Fruit fly (Drosophila melanogaster) whole organism, wandering third instar larva: ENCODE measurements around the gene CG32248.

Experiments used
- Abd-B ChIP-seq: fragments of >200 bp; optimal IDR thresholded peaks from 2 replicates; lab custom pipeline; 2017; ENCODE audit warnings: missing biosample characterization, missing genetic modification characterization
- CG32264 ChIP-seq: fragments of 200-800 bp; sonication (Bioruptor generic); optimal IDR thresholded peaks from 2 replicates; lab custom pipeline; 2016; ENCODE audit warnings: missing biosample characterization, missing genetic modification characterization
- CG9705 ChIP-seq: fragments of 200-800 bp; sonication (Bioruptor generic); optimal IDR thresholded peaks from 2 replicates; lab custom pipeline; 2018; ENCODE audit warnings: missing biosample characterization, mild to moderate bottlenecking, missing genetic modification characterization
- CrebA ChIP-seq: fragments of 200-800 bp; sonication (Bioruptor generic); optimal IDR thresholded peaks from 2 replicates; lab custom pipeline; 2016; ENCODE audit warnings: missing biosample characterization, mild to moderate bottlenecking, missing genetic modification characterization, borderline replicate concordance
- Dfd ChIP-seq: fragments of >200 bp; optimal IDR thresholded peaks from 2 replicates; lab custom pipeline; 2017; ENCODE audit warnings: missing biosample characterization, missing genetic modification characterization
- Dif ChIP-seq: fragments of 200-275, 200-300 bp; sonication (Bioruptor generic); optimal IDR thresholded peaks from 2 replicates; lab custom pipeline; 2018; ENCODE audit warnings: missing biosample characterization, missing genetic modification characterization; ENCODE audit not compliant: partially characterized antibody
- GATAd ChIP-seq: sonication (Bioruptor generic); optimal IDR thresholded peaks from 2 replicates; lab custom pipeline; 2016; ENCODE audit warnings: missing biosample characterization, missing genetic modification characterization
- HLH106 ChIP-seq: fragments of 200-800 bp; optimal IDR thresholded peaks from 3 replicates; lab custom pipeline; 2019; ENCODE audit warnings: missing biosample characterization, mild to moderate bottlenecking, missing genetic modification characterization, moderate library complexity
- Hnf4 ChIP-seq: fragments of 200-800 bp; sonication (Bioruptor generic); optimal IDR thresholded peaks from 2 replicates; lab custom pipeline; 2016; ENCODE audit warnings: missing biosample characterization, mild to moderate bottlenecking, missing genetic modification characterization
- Hr83 ChIP-seq: fragments of 200-300 bp; sonication (Bioruptor generic); optimal IDR thresholded peaks from 2 replicates; lab custom pipeline; 2016; ENCODE audit warnings: missing biosample characterization, mild to moderate bottlenecking, missing genetic modification characterization, moderate library complexity; ENCODE audit not compliant: poor library complexity, severe bottlenecking
- Jra ChIP-seq: sonication (Bioruptor generic); optimal IDR thresholded peaks from 2 replicates; lab custom pipeline; 2016; ENCODE audit warnings: missing biosample characterization, missing genetic modification characterization
- Mio ChIP-seq: sonication (Bioruptor generic); optimal IDR thresholded peaks from 2 replicates; lab custom pipeline; 2016; ENCODE audit warnings: missing biosample characterization, missing genetic modification characterization
- N ChIP-seq: fragments of >200 bp; optimal IDR thresholded peaks from 2 replicates; lab custom pipeline; 2018; ENCODE audit warnings: missing biosample characterization, missing external identifiers, missing genetic modification characterization
- Rel ChIP-seq, 2 experiments: fragments of 200-800 bp; sonication (Bioruptor generic) in 1 of 2; optimal IDR thresholded peaks; 2 replicates in 1 of 2; 3 replicates in 1 of 2; lab custom pipeline; 2016 to 2019; ENCODE audit warnings: mild to moderate bottlenecking in 2 of 2, missing biosample characterization in 2 of 2, missing genetic modification characterization in 2 of 2, moderate library complexity in 1 of 2
- Vsx2 ChIP-seq: fragments of 200-300, 225-300 bp; sonication (Bioruptor generic); optimal IDR thresholded peaks from 2 replicates; lab custom pipeline; 2018; ENCODE audit warnings: missing biosample characterization, missing genetic modification characterization; ENCODE audit not compliant: partially characterized antibody
- br ChIP-seq: fragments of 200-800 bp; sonication (Bioruptor generic); optimal IDR thresholded peaks from 2 replicates; lab custom pipeline; 2016; ENCODE audit warnings: missing biosample characterization, missing genetic modification characterization
- brk ChIP-seq: fragments of 200-800 bp; sonication (Bioruptor generic); optimal IDR thresholded peaks from 2 replicates; lab custom pipeline; 2016; ENCODE audit warnings: missing biosample characterization, mild to moderate bottlenecking, missing genetic modification characterization
- dmrt93B ChIP-seq: fragments of 200-800 bp; sonication (Bioruptor generic); optimal IDR thresholded peaks from 2 replicates; lab custom pipeline; 2018; ENCODE audit warnings: missing biosample characterization, mild to moderate bottlenecking, missing genetic modification characterization
- dsf ChIP-seq: sonication (Bioruptor generic); optimal IDR thresholded peaks from 2 replicates; lab custom pipeline; 2016; ENCODE audit warnings: missing biosample characterization, missing genetic modification characterization, borderline replicate concordance
- ey ChIP-seq: fragments of 200-800 bp; sonication (Bioruptor generic); optimal IDR thresholded peaks from 2 replicates; lab custom pipeline; 2016; ENCODE audit warnings: missing biosample characterization, missing genetic modification characterization
- foxo ChIP-seq, 2 experiments: fragments of 200-800 bp; sonication (Bioruptor generic); optimal IDR thresholded peaks; 2 replicates in 1 of 2; 3 replicates in 1 of 2; lab custom pipeline; 2016 to 2017; ENCODE audit warnings: missing biosample characterization in 2 of 2, missing genetic modification characterization in 2 of 2
- fru ChIP-seq: fragments of 200-800 bp; sonication (Bioruptor generic); optimal IDR thresholded peaks from 3 replicates; lab custom pipeline; 2016; ENCODE audit warnings: missing biosample characterization, mild to moderate bottlenecking, missing genetic modification characterization
- h ChIP-seq: fragments of 200-800 bp; sonication (Bioruptor generic); optimal IDR thresholded peaks from 3 replicates; lab custom pipeline; 2016; ENCODE audit warnings: missing biosample characterization, mild to moderate bottlenecking, missing genetic modification characterization
- jim ChIP-seq: fragments of 175-275, 200-325 bp; sonication (Bioruptor generic); optimal IDR thresholded peaks from 2 replicates; lab custom pipeline; 2016; ENCODE audit warnings: missing biosample characterization, mild to moderate bottlenecking, missing genetic modification characterization
- pan ChIP-seq: fragments of >200 bp; optimal IDR thresholded peaks from 2 replicates; lab custom pipeline; 2017
- psq ChIP-seq: fragments of 200-800 bp; sonication (Bioruptor generic); optimal IDR thresholded peaks from 3 replicates; lab custom pipeline; 2017; ENCODE audit warnings: missing biosample characterization, mild to moderate bottlenecking, missing genetic modification characterization, moderate library complexity
- rgr ChIP-seq: fragments of 200-800 bp; sonication (Bioruptor generic); optimal IDR thresholded peaks from 3 replicates; lab custom pipeline; 2016; ENCODE audit warnings: missing biosample characterization, mild to moderate bottlenecking, missing genetic modification characterization
- sage ChIP-seq: fragments of 200-800 bp; sonication (Bioruptor generic); optimal IDR thresholded peaks from 2 replicates; lab custom pipeline; 2016; ENCODE audit warnings: missing biosample characterization, mild to moderate bottlenecking, missing genetic modification characterization
- sv ChIP-seq: fragments of 200-800 bp; sonication (Bioruptor generic); optimal IDR thresholded peaks from 3 replicates; lab custom pipeline; 2016; ENCODE audit warnings: missing biosample characterization, missing genetic modification characterization
- tai ChIP-seq: sonication (Bioruptor generic); optimal IDR thresholded peaks from 2 replicates; lab custom pipeline; 2016; ENCODE audit warnings: missing biosample characterization, missing genetic modification characterization
- usp ChIP-seq: fragments of >200 bp; optimal IDR thresholded peaks from 2 replicates; lab custom pipeline; 2017; ENCODE audit warnings: missing biosample characterization, missing genetic modification characterization
- woc ChIP-seq: sonication (Bioruptor generic); optimal IDR thresholded peaks from 2 replicates; lab custom pipeline; 2016; ENCODE audit warnings: missing biosample characterization, mild to moderate bottlenecking, missing genetic modification characterization

CG32248 gene

dm6 chr3L:4447229-4447628 lies 24.3 kb upstream of the CG32248 start:
- TF ChIP-seq dsf, result no peak
- TF ChIP-seq usp (GFP tag; lab: Kevin White, UChicago), result no peak
- TF ChIP-seq Mio (GFP tag; lab: Kevin White, UChicago), result no peak
- TF ChIP-seq foxo (GFP tag; optimal IDR thresholded peaks at IDR 0.05; lab: Kevin White, UChicago), result no peak
- TF ChIP-seq Dfd, result no peak
- no peak for TF ChIP-seq Abd-B (GFP tag; lab: Kevin White, UChicago)
- no peak for TF ChIP-seq tai (GFP tag; lab: Kevin White, UChicago)
- no peak for TF ChIP-seq N (GFP tag; lab: Kevin White, UChicago)
- TF ChIP-seq Vsx2, result no peak
- no peak for TF ChIP-seq CrebA (GFP tag; lab: Kevin White, UChicago)
- no peak for TF ChIP-seq sage (GFP tag; lab: Kevin White, UChicago)
- no peak for TF ChIP-seq brk (GFP tag; lab: Kevin White, UChicago)
- TF ChIP-seq h (GFP tag; lab: Kevin White, UChicago), result no peak
- TF ChIP-seq GATAd (GFP tag; lab: Kevin White, UChicago), result no peak
- no peak for TF ChIP-seq pan (lab: Kevin White, UChicago)
- no peak for TF ChIP-seq Jra (GFP tag; lab: Kevin White, UChicago)
- TF ChIP-seq Hr83 (GFP tag; lab: Kevin White, UChicago), result no peak
- no peak for TF ChIP-seq CG9705 (GFP tag; lab: Kevin White, UChicago)
- TF ChIP-seq CG32264 (GFP tag; lab: Kevin White, UChicago), result no peak
- no peak for TF ChIP-seq sv (GFP tag; lab: Kevin White, UChicago)

- TF ChIP-seq sage (GFP tag; lab: Kevin White, UChicago) (no peak), dsf (no peak), Rel (GFP tag; optimal IDR thresholded peaks at IDR 0.05; lab: Kevin White, UChicago) (no peak), Rel (tag; optimal IDR thresholded peaks at IDR 0.05; lab: Kevin White, UChicago) (no peak), br (GFP tag; lab: Kevin White, UChicago) (no peak), Vsx2 (no peak), Dif (GFP tag; lab: Kevin White, UChicago) (no peak), HLH106 (tag; lab: Kevin White, UChicago) (no peak), pan (lab: Kevin White, UChicago) (no peak), Jra (GFP tag; lab: Kevin White, UChicago) (no peak), CG32264 (GFP tag; lab: Kevin White, UChicago) (no peak), h (GFP tag; lab: Kevin White, UChicago) (no peak), N (GFP tag; lab: Kevin White, UChicago) (no peak), Abd-B (GFP tag; lab: Kevin White, UChicago) (no peak), Mio (GFP tag; lab: Kevin White, UChicago) (no peak)
These were observed 13.5 kb upstream of the CG32248 start, which contains the start of gene CG11345 for dm6 chr3L:4458063-4458462. CG11345 (minus strand) TSS chr3L:4458163.

dm6 chr3L:4460307-4461088 lies 11.1 kb upstream of the CG32248 start, which contains the start of gene CG15022:
CG15022 (minus strand) TSS chr3L:4460317.
- TF ChIP-seq HLH106 (tag; lab: Kevin White, UChicago), result no peak
- TF ChIP-seq Jra (GFP tag; lab: Kevin White, UChicago), result no peak
- no peak for TF ChIP-seq Dfd
- TF ChIP-seq jim, result no peak
- no peak for TF ChIP-seq CG32264 (GFP tag; lab: Kevin White, UChicago)
- TF ChIP-seq woc, result no peak
- TF ChIP-seq h (GFP tag; lab: Kevin White, UChicago), result no peak
- TF ChIP-seq Vsx2, result no peak
- TF ChIP-seq ey, result no peak
- no peak for TF ChIP-seq Abd-B (GFP tag; lab: Kevin White, UChicago)
- no peak for TF ChIP-seq Hnf4
- TF ChIP-seq Hr83 (GFP tag; lab: Kevin White, UChicago), result no peak
- TF ChIP-seq psq (GFP tag; lab: Kevin White, UChicago), result no peak
- TF ChIP-seq dsf, result no peak
- TF ChIP-seq pan (lab: Kevin White, UChicago), result no peak
- TF ChIP-seq rgr (GFP tag; lab: Kevin White, UChicago), result no peak
- TF ChIP-seq N (GFP tag; lab: Kevin White, UChicago), result no peak
- no peak for TF ChIP-seq fru (GFP tag; lab: Kevin White, UChicago)
- TF ChIP-seq Rel (GFP tag; optimal IDR thresholded peaks at IDR 0.05; lab: Kevin White, UChicago), result no peak
- TF ChIP-seq Rel (tag; optimal IDR thresholded peaks at IDR 0.05; lab: Kevin White, UChicago), result no peak
- TF ChIP-seq dmrt93B (GFP tag; lab: Kevin White, UChicago), result no peak
